Worm (Caenorhabditis elegans): ENCODE measurements around the gene AH6.17.

AH6.17 gene

ce11 chrII:9523539-9524224 is 712 bp downstream of the AH6.17 start, which contains the start of gene mex-6:
Gene mex-6 (plus strand): TSS chrII:9524174.
- TF ChIP-seq flh-1 (GFP tag; optimal IDR thresholded peaks at IDR 0.05): no peak
- TF ChIP-seq sptf-1 (tag; optimal IDR thresholded peaks at IDR 0.05): no peak
- no peak for TF ChIP-seq blmp-1 (tag; optimal IDR thresholded peaks at IDR 0.05)
- TF ChIP-seq ceh-43 (GFP tag; optimal IDR thresholded peaks at IDR 0.05): no peak
- no peak for TF ChIP-seq zip-8 (tag; optimal IDR thresholded peaks at IDR 0.05)
- no peak for TF ChIP-seq unc-62 (GFP tag; optimal IDR thresholded peaks at IDR 0.05)
- no peak for TF ChIP-seq ceh-39 (tag; optimal IDR thresholded peaks at IDR 0.05)
- no peak for TF ChIP-seq lin-13 (tag; optimal IDR thresholded peaks at IDR 0.05)
- no peak for TF ChIP-seq elt-1 (tag; optimal IDR thresholded peaks at IDR 0.05; ENCODE audit: borderline replicate concordance, insufficient read depth)
- TF ChIP-seq mls-2 (tag; optimal IDR thresholded peaks at IDR 0.05): no peak
- no peak for TF ChIP-seq ceh-83 (GFP tag; optimal IDR thresholded peaks at IDR 0.05)
- TF ChIP-seq mep-1 (tag; optimal IDR thresholded peaks at IDR 0.05): no peak
- TF ChIP-seq lin-32 (GFP tag; optimal IDR thresholded peaks at IDR 0.05): no peak
- TF ChIP-seq drap-1 (GFP tag; optimal IDR thresholded peaks at IDR 0.05): no peak
- no peak for TF ChIP-seq ham-2 (GFP tag; optimal IDR thresholded peaks at IDR 0.05)
- no peak for TF ChIP-seq unc-39 (tag; optimal IDR thresholded peaks at IDR 0.05)
- TF ChIP-seq elt-3 (tag; optimal IDR thresholded peaks at IDR 0.05): no peak
- no peak for TF ChIP-seq nhr-12 (tag; optimal IDR thresholded peaks at IDR 0.05)
- TF ChIP-seq tbx-8 (GFP tag; optimal IDR thresholded peaks at IDR 0.05): no peak

ce11 chrII:9528480-9528879 is 5.5 kb downstream of the AH6.17 start, which contains the start of gene sra-2:
Gene sra-2 (plus strand): TSS chrII:9528780.
- TF ChIP-seq unc-62 (GFP tag; optimal IDR thresholded peaks at IDR 0.05) (no peak), lsy-2 (tag; optimal IDR thresholded peaks at IDR 0.05) (no peak), nhr-76 (tag; optimal IDR thresholded peaks at IDR 0.05) (no peak), drap-1 (GFP tag; optimal IDR thresholded peaks at IDR 0.05) (no peak), ceh-83 (GFP tag; optimal IDR thresholded peaks at IDR 0.05) (no peak), lin-13 (tag; optimal IDR thresholded peaks at IDR 0.05) (no peak), pha-4 (tag; optimal IDR thresholded peaks at IDR 0.05) (no peak), nhr-28 (tag; optimal IDR thresholded peaks at IDR 0.05) (no peak), mep-1 (tag; optimal IDR thresholded peaks at IDR 0.05) (no peak), unc-120 (tag; optimal IDR thresholded peaks at IDR 0.05; ENCODE audit: poor library complexity, severe bottlenecking) (no peak), ces-1 (GFP tag; optimal IDR thresholded peaks at IDR 0.05) (no peak), blmp-1 (tag; optimal IDR thresholded peaks at IDR 0.05) (no peak), lin-32 (GFP tag; optimal IDR thresholded peaks at IDR 0.05) (no peak), unc-39 (tag; optimal IDR thresholded peaks at IDR 0.05) (no peak), zip-8 (tag; optimal IDR thresholded peaks at IDR 0.05) (no peak), tbx-8 (GFP tag; optimal IDR thresholded peaks at IDR 0.05) (no peak)

- TF ChIP-seq drap-1 (GFP tag; optimal IDR thresholded peaks at IDR 0.05) (no peak), cnd-1 (tag; optimal IDR thresholded peaks at IDR 0.05) (no peak)
These were observed 9.0 kb downstream of the AH6.17 start, which contains the start of gene sra-9 for ce11 chrII:9532011-9532410. Gene sra-9 (plus strand): TSS chrII:9532311.

ce11 chrII:9537429-9537828 is 14.5 kb downstream of the AH6.17 start, which contains the start of gene sra-8:
Gene sra-8 (plus strand): TSS chrII:9537729.
- TF ChIP-seq elt-3 (tag; optimal IDR thresholded peaks at IDR 0.05) (no peak), zip-8 (tag; optimal IDR thresholded peaks at IDR 0.05) (peak; percentile 51)

- TF ChIP-seq hlh-1 (tag; optimal IDR thresholded peaks at IDR 0.05) (no peak), ceh-39 (tag; optimal IDR thresholded peaks at IDR 0.05) (no peak), lin-13 (tag; optimal IDR thresholded peaks at IDR 0.05) (no peak), mep-1 (tag; optimal IDR thresholded peaks at IDR 0.05) (no peak), nhr-12 (tag; optimal IDR thresholded peaks at IDR 0.05) (no peak), mab-5 (tag; optimal IDR thresholded peaks at IDR 0.05) (no peak), nhr-2 (tag; optimal IDR thresholded peaks at IDR 0.05) (no peak), drap-1 (GFP tag; optimal IDR thresholded peaks at IDR 0.05) (no peak), flh-1 (GFP tag; optimal IDR thresholded peaks at IDR 0.05) (no peak), lsy-2 (tag; optimal IDR thresholded peaks at IDR 0.05) (no peak), ceh-83 (GFP tag; optimal IDR thresholded peaks at IDR 0.05) (no peak), lin-32 (GFP tag; optimal IDR thresholded peaks at IDR 0.05) (no peak), elt-1 (tag; optimal IDR thresholded peaks at IDR 0.05; ENCODE audit: borderline replicate concordance, insufficient read depth) (no peak), ham-2 (GFP tag; optimal IDR thresholded peaks at IDR 0.05) (no peak), elt-3 (tag; optimal IDR thresholded peaks at IDR 0.05) (no peak), pha-4 (tag; optimal IDR thresholded peaks at IDR 0.05) (no peak), nhr-28 (tag; optimal IDR thresholded peaks at IDR 0.05) (no peak)
These were observed 17.8 kb downstream of the AH6.17 start, which contains the start of gene sra-3 for ce11 chrII:9540723-9541122. Gene sra-3 (minus strand): TSS chrII:9540823.

Data from whole organism, mixed stage, embryonic.